Fruit fly (Drosophila melanogaster) whole organism, wandering third instar larva: ENCODE results near the gene lilli.

ENCODE experiments used
- Dfd ChIP-seq: fragments of >200 bp; optimal IDR thresholded peaks from 2 replicates; lab custom pipeline; 2017; ENCODE audit warnings: missing biosample characterization, missing genetic modification characterization
- GATAd ChIP-seq: sonication (Bioruptor generic); optimal IDR thresholded peaks from 2 replicates; lab custom pipeline; 2016; ENCODE audit warnings: missing biosample characterization, missing genetic modification characterization
- HLH106 ChIP-seq: fragments of 200-800 bp; optimal IDR thresholded peaks from 3 replicates; lab custom pipeline; 2019; ENCODE audit warnings: missing biosample characterization, mild to moderate bottlenecking, missing genetic modification characterization, moderate library complexity
- Hr83 ChIP-seq: fragments of 200-300 bp; sonication (Bioruptor generic); optimal IDR thresholded peaks from 2 replicates; lab custom pipeline; 2016; ENCODE audit warnings: missing biosample characterization, mild to moderate bottlenecking, missing genetic modification characterization, moderate library complexity; ENCODE audit not compliant: poor library complexity, severe bottlenecking
- Myc ChIP-seq: fragments of >200 bp; optimal IDR thresholded peaks from 2 replicates; lab custom pipeline; 2017
- dmrt93B ChIP-seq: fragments of 200-800 bp; sonication (Bioruptor generic); optimal IDR thresholded peaks from 2 replicates; lab custom pipeline; 2018; ENCODE audit warnings: missing biosample characterization, mild to moderate bottlenecking, missing genetic modification characterization
- pan ChIP-seq: fragments of >200 bp; optimal IDR thresholded peaks from 2 replicates; lab custom pipeline; 2017
- psq ChIP-seq: fragments of 200-800 bp; sonication (Bioruptor generic); optimal IDR thresholded peaks from 3 replicates; lab custom pipeline; 2017; ENCODE audit warnings: missing biosample characterization, mild to moderate bottlenecking, missing genetic modification characterization, moderate library complexity
- usp ChIP-seq: fragments of >200 bp; optimal IDR thresholded peaks from 2 replicates; lab custom pipeline; 2017; ENCODE audit warnings: missing biosample characterization, missing genetic modification characterization

DNA sequence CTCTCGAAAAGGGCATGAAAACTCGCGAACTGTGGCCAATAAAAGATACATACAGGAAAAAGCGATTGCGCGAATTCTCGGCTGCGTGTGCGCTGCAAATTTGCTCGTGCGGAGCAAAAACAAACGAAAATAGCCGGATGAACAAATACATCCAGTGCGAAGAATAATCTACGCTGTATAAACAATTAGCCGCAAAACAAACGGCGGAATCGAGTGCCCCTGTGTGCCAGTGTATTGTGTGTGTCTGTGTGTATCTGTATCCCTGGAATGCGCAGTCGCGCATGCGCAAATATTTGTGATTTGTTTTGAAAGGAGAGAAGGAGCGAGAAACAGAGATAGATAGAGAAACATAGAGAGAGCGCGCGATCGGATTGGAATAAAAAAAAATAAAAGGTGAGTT is 113.9 kb downstream of the lilli start:
- no peak for TF ChIP-seq HLH106
- TF ChIP-seq usp: no peak
- TF ChIP-seq psq: no peak
- no peak for TF ChIP-seq pan (lab: Kevin White, UChicago)
- no peak for TF ChIP-seq Myc (lab: Kevin White, UChicago)
- TF ChIP-seq Dfd (GFP tag; lab: Kevin White, UChicago): no peak
- no peak for TF ChIP-seq GATAd (GFP tag; lab: Kevin White, UChicago)
- no peak for TF ChIP-seq Hr83
- TF ChIP-seq dmrt93B (GFP tag; lab: Kevin White, UChicago): no peak
